Fruit fly (Drosophila melanogaster): ENCODE results near the gene Hr83.

Gene Hr83

DNA sequence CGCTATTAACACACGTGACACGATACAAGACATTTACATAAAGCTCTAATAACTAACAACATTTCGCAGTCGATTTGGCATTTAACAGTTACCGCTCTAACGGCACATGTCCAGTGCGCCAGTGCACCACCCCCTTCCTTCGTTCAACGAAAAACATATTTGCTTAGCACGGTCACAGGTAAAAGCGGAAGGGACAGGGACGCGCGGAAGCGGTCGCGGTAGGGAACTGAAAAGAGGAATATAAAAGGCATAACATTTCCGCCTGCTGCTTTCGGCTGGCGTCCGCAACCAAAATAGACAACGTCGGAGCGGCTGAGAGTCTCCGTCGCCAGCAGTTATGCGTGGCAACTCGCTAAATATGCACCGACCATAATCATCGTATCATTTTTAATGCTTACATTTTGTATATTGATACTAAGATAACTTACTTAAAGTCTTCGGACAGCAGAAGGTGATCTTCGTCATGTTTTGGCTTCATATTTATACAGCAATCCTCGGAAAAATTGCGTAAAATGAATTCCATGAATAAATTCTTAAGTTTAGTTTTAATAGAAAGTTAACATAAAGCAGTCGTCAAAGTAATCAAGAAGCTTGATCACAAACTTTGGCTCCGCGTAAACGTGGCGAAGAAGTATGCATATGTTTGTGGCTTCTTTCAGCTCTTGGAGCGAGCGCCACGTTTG, 2.8 kb downstream of the Hr83 start (continued):
- peak; percentile 76 for TF ChIP-seq Hr4 (GFP tag; optimal IDR thresholded peaks at IDR 0.05)
- TF ChIP-seq Ets21C (GFP tag; optimal IDR thresholded peaks at IDR 0.05), result no peak
- peak; percentile 17 for TF ChIP-seq Ets96B (tag; optimal IDR thresholded peaks at IDR 0.05)
- TF ChIP-seq CG34406 (GFP tag; optimal IDR thresholded peaks at IDR 0.05), result no peak
- peak; percentile 73 for TF ChIP-seq CG15336 (GFP tag; IDR thresholded peaks at IDR 0.05)
- TF ChIP-seq CG6163 (GFP tag; IDR thresholded peaks at IDR 0.05), result 0 out of 3 replicates have a peak, but pooled peaks have one; percentile 41
- TF ChIP-seq CG11762 (GFP tag; optimal IDR thresholded peaks at IDR 0.05; ENCODE audit: insufficient read depth), result no peak

DNA sequence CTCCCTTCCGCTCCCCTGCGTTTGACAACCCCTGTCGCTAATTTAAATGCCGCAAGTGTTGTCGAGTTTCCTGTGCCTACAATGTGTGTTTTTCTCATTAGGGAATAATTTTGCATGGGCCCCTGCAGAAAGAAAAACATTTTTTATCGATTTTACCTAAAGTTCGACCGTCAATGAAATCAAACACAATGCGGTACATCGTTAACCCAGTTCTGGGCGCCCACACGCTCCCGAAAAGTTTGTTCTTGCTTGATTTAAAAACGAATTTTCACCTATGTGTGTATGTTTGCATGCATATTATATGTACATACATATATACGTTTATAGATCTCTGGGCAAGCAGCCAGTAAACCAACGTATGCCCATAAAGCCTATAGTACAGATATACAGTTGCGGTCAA, 3.4 kb downstream of the Hr83 start:
- TF ChIP-seq Blimp-1 (GFP tag; optimal IDR thresholded peaks at IDR 0.05) (no peak), fd59A (GFP tag; optimal IDR thresholded peaks at IDR 0.05) (no peak), cyc (GFP tag; optimal IDR thresholded peaks at IDR 0.05) (no peak), CG3032 (tag; optimal IDR thresholded peaks at IDR 0.05) (no peak), vri (GFP tag; optimal IDR thresholded peaks at IDR 0.05) (no peak), CG11902 (GFP tag; optimal IDR thresholded peaks at IDR 0.05) (no peak), Eip93F (GFP tag; optimal IDR thresholded peaks at IDR 0.05) (no peak), CG11294 (GFP tag; IDR thresholded peaks at IDR 0.05) (no peak), CG1621 (tag; optimal IDR thresholded peaks at IDR 0.05) (no peak), Eip75B (GFP tag; optimal IDR thresholded peaks at IDR 0.05) (no peak), svp (GFP tag) (no peak), Sox14 (GFP tag; optimal IDR thresholded peaks at IDR 0.05) (no peak), lz (GFP tag; optimal IDR thresholded peaks at IDR 0.05) (no peak), CG10631 (GFP tag; optimal IDR thresholded peaks at IDR 0.05) (no peak), Eip78C (GFP tag) (no peak), CG11762 (GFP tag; optimal IDR thresholded peaks at IDR 0.05; ENCODE audit: insufficient read depth) (no peak), Met (GFP tag; optimal IDR thresholded peaks at IDR 0.05) (no peak), Gug (GFP tag; IDR thresholded peaks at IDR 0.05) (no peak), ss (GFP tag; optimal IDR thresholded peaks at IDR 0.05) (no peak)

DNA sequence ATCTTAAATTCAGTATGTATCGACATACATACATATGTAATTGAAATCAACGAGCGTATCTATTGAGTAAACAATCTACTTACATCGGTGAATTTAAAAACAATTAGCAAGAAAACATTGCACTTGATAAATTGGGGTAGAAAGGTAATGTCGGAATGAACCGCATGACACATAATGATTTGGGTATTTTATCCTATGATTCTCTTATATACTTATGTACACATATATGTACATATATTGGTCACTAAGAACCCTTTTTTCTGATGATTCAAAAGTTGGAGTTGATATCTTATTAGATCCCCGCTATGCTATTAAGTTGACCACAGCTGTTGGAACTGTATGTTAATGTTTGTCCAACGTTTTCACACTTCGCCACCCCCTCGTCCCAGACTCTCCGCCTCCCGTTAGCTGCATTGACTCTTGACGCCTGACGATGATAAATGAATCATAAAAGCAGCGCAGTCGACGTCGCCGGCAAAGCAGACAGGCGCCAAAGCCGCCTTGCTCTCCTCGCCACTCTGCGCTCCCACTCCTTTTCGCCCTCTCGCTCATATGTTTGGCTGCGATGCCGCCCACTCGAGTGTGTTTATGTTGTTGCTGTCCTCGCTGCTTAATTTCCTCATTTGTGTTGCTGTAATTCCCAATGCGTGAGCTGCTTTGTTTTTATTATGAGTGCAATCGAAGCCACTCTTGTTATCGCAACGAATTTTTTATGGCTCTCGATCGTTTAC, 4.0 kb downstream of the Hr83 start:
- TF ChIP-seq pdm3 (GFP tag; optimal IDR thresholded peaks at IDR 0.05), result peak; percentile 64
- no peak for TF ChIP-seq CG3919 (GFP tag; optimal IDR thresholded peaks at IDR 0.05)
- peak; percentile 35 for TF ChIP-seq CG10631 (GFP tag; optimal IDR thresholded peaks at IDR 0.05)
- TF ChIP-seq Hr4 (GFP tag; optimal IDR thresholded peaks at IDR 0.05), result peak; percentile 63
- TF ChIP-seq CG32006 (GFP tag; optimal IDR thresholded peaks at IDR 0.05), result peak; percentile 80
- peak; percentile 69 for TF ChIP-seq fkh (GFP tag; optimal IDR thresholded peaks at IDR 0.05)
- no peak for TF ChIP-seq Hr38 (GFP tag; optimal IDR thresholded peaks at IDR 0.05)
- TF ChIP-seq CG11902 (GFP tag; optimal IDR thresholded peaks at IDR 0.05), result no peak
- peak; percentile 31 for TF ChIP-seq net (GFP tag; optimal IDR thresholded peaks at IDR 0.05)
- TF ChIP-seq CG8319 (GFP tag; optimal IDR thresholded peaks at IDR 0.05), result no peak
- peak; percentile 20 for TF ChIP-seq CG11762 (GFP tag; optimal IDR thresholded peaks at IDR 0.05; ENCODE audit: insufficient read depth)
- peak; percentile 27 for TF ChIP-seq CG31627 (GFP tag; optimal IDR thresholded peaks at IDR 0.05)
- no peak for TF ChIP-seq svp (GFP tag)
- TF ChIP-seq CG9139 (GFP tag; optimal IDR thresholded peaks at IDR 0.05), result no peak
- no peak for TF ChIP-seq Sox15 (GFP tag; optimal IDR thresholded peaks at IDR 0.05)
- peak; percentile 10 for TF ChIP-seq Met (GFP tag; optimal IDR thresholded peaks at IDR 0.05)
- TF ChIP-seq CG11294 (GFP tag; IDR thresholded peaks at IDR 0.05), result no peak
- TF ChIP-seq Blimp-1 (GFP tag; optimal IDR thresholded peaks at IDR 0.05), result no peak
- TF ChIP-seq CG34406 (GFP tag; optimal IDR thresholded peaks at IDR 0.05), result peak; percentile 22
- TF ChIP-seq eg (GFP tag; IDR thresholded peaks at IDR 0.05), result peak; percentile 53; the same call in 1 of the 3 replicates
- peak; percentile 31 for TF ChIP-seq CG10669 (GFP tag; optimal IDR thresholded peaks at IDR 0.05)
- peak; percentile 48 for TF ChIP-seq topi (GFP tag; optimal IDR thresholded peaks at IDR 0.05)
- no peak for TF ChIP-seq fd85E (GFP tag; optimal IDR thresholded peaks at IDR 0.05)
- TF ChIP-seq salr (GFP tag; optimal IDR thresholded peaks at IDR 0.05), result peak in 1 of 2 experiments; percentile 49
- TF ChIP-seq esn (GFP tag; optimal IDR thresholded peaks at IDR 0.05), result peak; percentile 42
- peak; percentile 44; the same call in 1 of the 2 replicates for TF ChIP-seq Gug (GFP tag; IDR thresholded peaks at IDR 0.05)
- TF ChIP-seq dac (GFP tag; optimal IDR thresholded peaks at IDR 0.05), result no peak
- peak; percentile 26 for TF ChIP-seq Hr39 (GFP tag; optimal IDR thresholded peaks at IDR 0.05)
- TF ChIP-seq Eip75B (GFP tag; optimal IDR thresholded peaks at IDR 0.05), result peak; percentile 48
- TF ChIP-seq Eip93F (GFP tag; optimal IDR thresholded peaks at IDR 0.05), result no peak
- TF ChIP-seq CG6792 (GFP tag; optimal IDR thresholded peaks at IDR 0.05), result peak; percentile 13
- TF ChIP-seq CG7368 (GFP tag; optimal IDR thresholded peaks at IDR 0.05), result no peak
- peak; percentile 47; the same call in 1 of the 2 replicates for TF ChIP-seq CG15336 (GFP tag; IDR thresholded peaks at IDR 0.05)

Measured in whole organism, prepupa.